Fruit fly (Drosophila melanogaster): ENCODE measurements around the gene spi.
A peak's percentile ranks its signal among the peaks of the same experiment; 100 is the strongest.

Gene spi

DNA sequence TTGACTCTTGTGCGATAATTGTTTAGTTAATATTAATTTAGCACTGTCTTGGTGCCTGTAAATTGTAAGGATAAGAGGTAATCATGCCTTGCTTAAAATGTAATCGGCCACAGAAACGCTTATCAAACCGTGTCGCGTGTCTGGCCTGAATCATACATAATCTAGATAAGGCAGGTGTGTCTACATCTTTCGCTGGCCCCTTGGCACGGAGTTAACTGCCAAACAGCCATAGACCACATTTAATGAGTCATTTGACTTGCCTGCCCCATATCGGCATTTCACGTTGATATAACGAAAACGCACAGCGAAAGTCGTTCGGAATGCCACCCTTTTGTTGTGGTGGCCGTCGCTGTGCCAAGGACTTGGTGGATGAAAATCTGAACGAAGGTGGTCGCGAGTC is 41.9 kb downstream of the spi start, which contains the start of gene CG31697:
CG31697 (plus strand) TSS at position 215 of the 400 bp plus-strand sequence.
- TF ChIP-seq grn (GFP tag; optimal IDR thresholded peaks at IDR 0.05) (peak; percentile 21), nerfin-1 (tag; optimal IDR thresholded peaks at IDR 0.05) (peak; percentile 76), CG13894 (tag; optimal IDR thresholded peaks at IDR 0.05) (no peak), sd (tag; optimal IDR thresholded peaks at IDR 0.05) (peak; percentile 69), CG34376 (GFP tag; optimal IDR thresholded peaks at IDR 0.05) (peak; percentile 35), exex (tag; optimal IDR thresholded peaks at IDR 0.05) (peak; percentile 78), sna (GFP tag; IDR thresholded peaks at IDR 0.05; ENCODE audit: partially characterized antibody) (no peak), Neu2 (GFP tag; optimal IDR thresholded peaks at IDR 0.05; ENCODE audit: borderline replicate concordance) (no peak), prd (optimal IDR thresholded peaks at IDR 0.05) (no peak), prd (GFP tag; IDR thresholded peaks at IDR 0.05) (no peak), HHEX (GFP tag; optimal IDR thresholded peaks at IDR 0.05) (no peak), sug (tag; optimal IDR thresholded peaks at IDR 0.05) (peak; percentile 58), CG11093 (GFP tag; IDR thresholded peaks at IDR 0.05) (no peak), Hey (tag; optimal IDR thresholded peaks at IDR 0.05) (peak; percentile 68), CG8359 (GFP tag; optimal IDR thresholded peaks at IDR 0.05; ENCODE audit: borderline replicate concordance) (no peak), h (optimal IDR thresholded peaks at IDR 0.05) (no peak), cad (GFP tag; optimal IDR thresholded peaks at IDR 0.05) (no peak), cwo (GFP tag; optimal IDR thresholded peaks at IDR 0.05) (peak; percentile 75), sens (GFP tag) (peak; percentile 56), Med (GFP tag) (peak; percentile 43), CG2889 (GFP tag; IDR thresholded peaks at IDR 0.05) (no peak), Taf1 (GFP tag; IDR thresholded peaks at IDR 0.05) (no peak), CG5180 (GFP tag; optimal IDR thresholded peaks at IDR 0.05) (no peak), Dref (GFP tag; IDR thresholded peaks at IDR 0.05) (no peak), Pdp1 (GFP tag; optimal IDR thresholded peaks at IDR 0.05) (peak in 1 of 2 experiments; percentile 8)

dm6 chr2L:19533247-19533646 is 43.9 kb downstream of the spi start, which contains the start of gene CG33116:
Gene CG33116 (plus strand): TSS chr2L:19533479.
- TF ChIP-seq eve (GFP tag; optimal IDR thresholded peaks at IDR 0.05) (no peak), NK7.1 (GFP tag; optimal IDR thresholded peaks at IDR 0.05) (peak; percentile 70), CG17186 (GFP tag; optimal IDR thresholded peaks at IDR 0.05) (peak; percentile 70), CG7839 (tag; optimal IDR thresholded peaks at IDR 0.05) (peak; percentile 79), CkIIα-i1 (GFP tag; IDR thresholded peaks at IDR 0.05) (peak; percentile 25; the same call in 1 of the 2 replicates), odd (GFP tag; optimal IDR thresholded peaks at IDR 0.05) (peak; percentile 66), Opbp (GFP tag; IDR thresholded peaks at IDR 0.05; ENCODE audit: partially characterized antibody) (peak; percentile 65; the same call in 2 of the 3 replicates), CG4360 (GFP tag; IDR thresholded peaks at IDR 0.05) (0 out of 2 replicates have a peak, but pooled peaks have one; percentile 38), CG16863 (GFP tag; optimal IDR thresholded peaks at IDR 0.05) (peak; percentile 65), Mes4 (GFP tag; optimal IDR thresholded peaks at IDR 0.05) (peak; percentile 53), Aef1 (GFP tag; IDR thresholded peaks at IDR 0.05) (peak; percentile 65), CG17359 (tag; optimal IDR thresholded peaks at IDR 0.05) (peak; percentile 80), Hr78 (GFP tag; optimal IDR thresholded peaks at IDR 0.05) (peak in 1 of 2 experiments; percentile 17), CG8765 (GFP tag; IDR thresholded peaks at IDR 0.05) (peak; percentile 42; the same call in 1 of the 2 replicates), Rfx (GFP tag; IDR thresholded peaks at IDR 0.05) (peak; percentile 92), H15 (GFP tag; IDR thresholded peaks at IDR 0.05) (peak; percentile 68; the same call in 1 of the 3 replicates), Lim3 (GFP tag; IDR thresholded peaks at IDR 0.05) (no peak), CG13894 (tag; optimal IDR thresholded peaks at IDR 0.05) (peak; percentile 38), luna (GFP tag; optimal IDR thresholded peaks at IDR 0.05) (peak; percentile 12), Hand (GFP tag; optimal IDR thresholded peaks at IDR 0.05) (peak; percentile 20), sqz (GFP tag; optimal IDR thresholded peaks at IDR 0.05) (peak; percentile 88), ash1 (GFP tag; optimal IDR thresholded peaks at IDR 0.05) (peak; percentile 32), chif (GFP tag; optimal IDR thresholded peaks at IDR 0.05) (peak; percentile 80 to 81), CG10654 (GFP tag; optimal IDR thresholded peaks at IDR 0.05) (peak; percentile 84), wor (GFP tag; IDR thresholded peaks at IDR 0.05) (no peak), CG11085 (GFP tag; IDR thresholded peaks at IDR 0.05) (peak; percentile 71; the same call in 1 of the 2 replicates), Atf6 (GFP tag; IDR thresholded peaks at IDR 0.05) (peak; percentile 83)
